Fruit fly (Drosophila melanogaster) whole organism, adult: ENCODE measurements around the gene smid.

Source experiments
- CG11617 ChIP-seq: fragments of 200-800 bp; sonication (Bioruptor generic); optimal IDR thresholded peaks from 2 replicates; lab custom pipeline; 2017; ENCODE audit warnings: mild to moderate bottlenecking, missing biosample characterization, missing genetic modification reagents, missing genetic modification characterization
- CG12768 ChIP-seq: fragments of 200-800 bp; sonication (Bioruptor generic); optimal IDR thresholded peaks from 2 replicates; lab custom pipeline; 2017; ENCODE audit warnings: missing biosample characterization, missing genetic modification characterization, mild to moderate bottlenecking, moderate library complexity, missing genetic modification reagents
- CG14711 ChIP-seq: fragments of 200-800 bp; sonication (Bioruptor generic); optimal IDR thresholded peaks from 2 replicates; lab custom pipeline; 2018; ENCODE audit warnings: missing biosample characterization, mild to moderate bottlenecking, missing genetic modification characterization, moderate library complexity
- CG1620 ChIP-seq: fragments of 200-800 bp; sonication (Bioruptor generic); optimal IDR thresholded peaks from 2 replicates; lab custom pipeline; 2016; ENCODE audit warnings: missing biosample characterization, missing genetic modification characterization
- CG33017 ChIP-seq: fragments of 200-800 bp; sonication (Bioruptor generic); optimal IDR thresholded peaks from 2 replicates; lab custom pipeline; 2018; ENCODE audit warnings: missing biosample characterization, mild to moderate bottlenecking, missing genetic modification characterization, moderate library complexity
- CG5204 ChIP-seq: fragments of 200-800 bp; sonication (Bioruptor generic); optimal IDR thresholded peaks from 2 replicates; lab custom pipeline; 2016; ENCODE audit warnings: missing biosample characterization, missing genetic modification characterization
- CG7045 ChIP-seq: fragments of 200-800 bp; sonication (Bioruptor generic); optimal IDR thresholded peaks from 2 replicates; lab custom pipeline; 2017; ENCODE audit warnings: missing biosample characterization, mild to moderate bottlenecking, missing genetic modification characterization
- CG7101 ChIP-seq: fragments of 200-800 bp; sonication (Bioruptor generic); optimal IDR thresholded peaks from 2 replicates; lab custom pipeline; 2018; ENCODE audit warnings: missing biosample characterization, mild to moderate bottlenecking, missing genetic modification characterization, moderate library complexity
- Clk ChIP-seq: fragments of 200-800 bp; sonication (Bioruptor generic); optimal IDR thresholded peaks from 2 replicates; lab custom pipeline; 2017; ENCODE audit warnings: missing biosample characterization, missing genetic modification characterization
- Crg-1 ChIP-seq: fragments of 200-800 bp; sonication (Bioruptor generic); optimal IDR thresholded peaks from 2 replicates; lab custom pipeline; 2016; ENCODE audit warnings: missing biosample characterization, missing genetic modification characterization
- Hr96 ChIP-seq: fragments of 200-800 bp; sonication (Bioruptor generic); optimal IDR thresholded peaks from 2 replicates; lab custom pipeline; 2016; ENCODE audit warnings: missing biosample characterization, missing genetic modification characterization
- Mnt ChIP-seq: fragments of 200-800 bp; sonication (Bioruptor generic); optimal IDR thresholded peaks from 2 replicates; lab custom pipeline; 2016; ENCODE audit warnings: missing biosample characterization, mild to moderate bottlenecking, missing genetic modification characterization
- bab1 ChIP-seq: fragments of 200-800 bp; sonication (Bioruptor generic); optimal IDR thresholded peaks from 3 replicates; lab custom pipeline; 2019; ENCODE audit warnings: missing biosample characterization, mild to moderate bottlenecking, missing genetic modification characterization, moderate library complexity
- cic ChIP-seq: fragments of 200-800 bp; sonication (Bioruptor generic); optimal IDR thresholded peaks from 2 replicates; lab custom pipeline; 2017; ENCODE audit warnings: missing biosample characterization, mild to moderate bottlenecking, missing genetic modification characterization, moderate library complexity
- cnc ChIP-seq, 2 experiments: fragments of >200 bp; optimal IDR thresholded peaks; 2 replicates each; lab custom pipeline; 2017
- kay ChIP-seq: fragments of 200-800 bp; sonication (Bioruptor generic); peaks from one replicate; lab custom pipeline; 2016; ENCODE audit warnings: missing biosample characterization, missing genetic modification characterization, borderline replicate concordance
- ovo ChIP-seq: fragments of 200-800 bp; sonication (Bioruptor generic); optimal IDR thresholded peaks from 2 replicates; lab custom pipeline; 2016; ENCODE audit warnings: missing biosample characterization, missing genetic modification characterization
- pad ChIP-seq: fragments of 200-800 bp; sonication (Bioruptor generic); optimal IDR thresholded peaks from 3 replicates; lab custom pipeline; 2017; ENCODE audit warnings: missing biosample characterization, missing genetic modification characterization, mild to moderate bottlenecking, moderate library complexity, missing genetic modification reagents
- tj ChIP-seq: fragments of 200-800 bp; sonication (Bioruptor generic); optimal IDR thresholded peaks from 3 replicates; lab custom pipeline; 2017; ENCODE audit warnings: missing biosample characterization, mild to moderate bottlenecking, missing genetic modification characterization, moderate library complexity
- toe ChIP-seq: fragments of 200-800 bp; sonication (Bioruptor generic); optimal IDR thresholded peaks from 2 replicates; lab custom pipeline; 2016; ENCODE audit warnings: missing biosample characterization, missing genetic modification characterization

Gene smid

DNA sequence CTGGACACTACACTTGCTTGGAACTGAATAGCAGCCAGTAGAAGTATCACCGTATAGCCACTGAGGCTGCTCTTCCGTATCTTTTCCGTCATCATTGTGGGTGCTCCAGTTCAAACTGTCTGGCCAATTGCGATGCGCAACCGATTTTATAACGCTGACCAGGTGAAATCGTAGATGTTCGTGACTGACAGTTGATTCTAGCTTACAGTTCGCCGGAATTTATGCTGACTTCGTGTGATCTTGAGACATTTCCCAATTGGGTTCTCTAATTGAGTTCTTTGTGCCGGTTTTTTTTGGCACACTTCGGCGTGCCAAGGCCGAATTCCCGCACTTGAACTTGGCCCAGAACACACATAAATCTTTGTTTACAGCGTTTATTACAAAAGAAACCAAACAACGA, 34.5 kb upstream of the smid start, which contains the start of gene CG14834:
CG14834 (minus strand) TSS at position 173 of the 400 bp plus-strand sequence.
- TF ChIP-seq CG11617 (GFP tag; lab: Kevin White, UChicago) (no peak), tj (GFP tag; lab: Kevin White, UChicago) (peak; percentile 93)

DNA sequence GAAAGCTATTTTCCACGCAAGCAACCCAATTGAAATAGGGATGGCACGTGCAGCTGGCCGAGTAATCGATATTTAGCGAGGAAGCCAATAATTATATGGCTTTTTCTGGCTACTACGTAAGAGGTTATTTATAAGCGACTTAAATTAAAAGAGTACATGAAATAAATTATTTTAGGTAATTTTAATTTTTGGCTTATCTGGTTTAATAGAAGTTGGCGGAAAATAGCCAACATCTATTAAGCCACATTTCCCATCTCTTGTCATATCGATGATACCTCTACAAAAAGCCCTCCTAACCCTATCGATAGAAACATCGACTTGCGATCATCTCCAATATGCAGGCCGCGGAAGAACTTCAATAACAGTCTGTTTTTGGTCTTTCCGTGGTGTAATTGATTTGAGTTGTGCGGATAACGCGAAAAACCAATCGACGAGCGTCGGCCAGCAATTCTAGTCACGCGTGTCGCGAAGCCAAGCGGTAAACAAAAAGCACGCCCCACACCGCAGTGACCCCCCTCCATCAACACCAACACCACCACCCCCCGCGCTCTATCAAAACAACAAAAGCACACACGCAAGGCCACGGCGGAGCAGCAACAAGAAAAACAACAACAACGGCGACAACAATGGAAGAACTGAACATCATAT, 33.3 kb upstream of the smid start, which contains the start of the genes Srp19 and qm:
Srp19 (minus strand) TSS at position 51 of the 648 bp plus-strand sequence.
qm (plus strand) TSS at position 330 of the 648 bp plus-strand sequence.
- TF ChIP-seq CG5204 (GFP tag; lab: Kevin White, UChicago) (no peak), pad (GFP tag; lab: Kevin White, UChicago) (no peak), Clk (GFP tag; lab: Kevin White, UChicago) (no peak), bab1 (peak; percentile 67), cnc (optimal IDR thresholded peaks at IDR 0.05; lab: Kevin White, UChicago) (no peak), CG7101 (peak; percentile 49), cic (GFP tag; lab: Kevin White, UChicago) (no peak), tj (GFP tag; lab: Kevin White, UChicago) (peak; percentile 19), Hr96 (no peak), kay (GFP tag; lab: Kevin White, UChicago) (no peak), CG11617 (GFP tag; lab: Kevin White, UChicago) (peak; percentile 29), ovo (GFP tag; lab: Kevin White, UChicago) (peak; percentile 5), CG1620 (GFP tag; lab: Kevin White, UChicago) (no peak), CG12768 (GFP tag; lab: Kevin White, UChicago) (peak; percentile 43), Mnt (GFP tag; lab: Kevin White, UChicago) (peak; percentile 58), toe (GFP tag; lab: Kevin White, UChicago) (no peak), CG33017 (tag; lab: Kevin White, UChicago) (peak; percentile 26), CG7045 (GFP tag; lab: Kevin White, UChicago) (no peak), Crg-1 (GFP tag; lab: Kevin White, UChicago) (no peak), CG14711 (peak; percentile 43)

DNA sequence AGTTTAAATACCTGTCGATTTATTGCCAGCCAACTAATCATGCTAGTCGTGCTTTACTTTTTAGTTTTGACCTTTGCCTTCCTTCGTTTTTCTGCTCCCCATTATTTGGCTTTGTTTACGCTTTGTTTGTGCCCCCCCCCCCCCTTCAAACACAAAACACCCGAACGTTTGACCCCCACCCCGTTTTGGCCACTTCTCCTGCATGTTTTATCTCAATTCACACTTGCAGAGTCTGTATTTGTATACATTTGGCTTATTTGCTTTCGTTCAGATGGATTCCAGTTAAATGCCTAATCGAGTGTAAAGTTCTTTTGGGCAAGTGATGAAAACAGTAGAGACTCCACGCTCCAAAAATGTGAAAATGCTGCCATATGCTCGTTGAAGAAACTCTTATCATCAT, 32.1 kb upstream of the smid start:
- TF ChIP-seq Crg-1 (GFP tag; lab: Kevin White, UChicago) (no peak), CG11617 (GFP tag; lab: Kevin White, UChicago) (no peak), CG5204 (GFP tag; lab: Kevin White, UChicago) (no peak), CG7101 (no peak), Clk (GFP tag; lab: Kevin White, UChicago) (no peak), CG7045 (GFP tag; lab: Kevin White, UChicago) (no peak), Hr96 (no peak), CG33017 (tag; lab: Kevin White, UChicago) (no peak), cic (GFP tag; lab: Kevin White, UChicago) (no peak), pad (GFP tag; lab: Kevin White, UChicago) (no peak), CG12768 (GFP tag; lab: Kevin White, UChicago) (no peak), toe (GFP tag; lab: Kevin White, UChicago) (no peak), CG1620 (GFP tag; lab: Kevin White, UChicago) (no peak), tj (GFP tag; lab: Kevin White, UChicago) (no peak), cnc (optimal IDR thresholded peaks at IDR 0.05; lab: Kevin White, UChicago) (no peak), ovo (GFP tag; lab: Kevin White, UChicago) (no peak), kay (GFP tag; lab: Kevin White, UChicago) (no peak)

DNA sequence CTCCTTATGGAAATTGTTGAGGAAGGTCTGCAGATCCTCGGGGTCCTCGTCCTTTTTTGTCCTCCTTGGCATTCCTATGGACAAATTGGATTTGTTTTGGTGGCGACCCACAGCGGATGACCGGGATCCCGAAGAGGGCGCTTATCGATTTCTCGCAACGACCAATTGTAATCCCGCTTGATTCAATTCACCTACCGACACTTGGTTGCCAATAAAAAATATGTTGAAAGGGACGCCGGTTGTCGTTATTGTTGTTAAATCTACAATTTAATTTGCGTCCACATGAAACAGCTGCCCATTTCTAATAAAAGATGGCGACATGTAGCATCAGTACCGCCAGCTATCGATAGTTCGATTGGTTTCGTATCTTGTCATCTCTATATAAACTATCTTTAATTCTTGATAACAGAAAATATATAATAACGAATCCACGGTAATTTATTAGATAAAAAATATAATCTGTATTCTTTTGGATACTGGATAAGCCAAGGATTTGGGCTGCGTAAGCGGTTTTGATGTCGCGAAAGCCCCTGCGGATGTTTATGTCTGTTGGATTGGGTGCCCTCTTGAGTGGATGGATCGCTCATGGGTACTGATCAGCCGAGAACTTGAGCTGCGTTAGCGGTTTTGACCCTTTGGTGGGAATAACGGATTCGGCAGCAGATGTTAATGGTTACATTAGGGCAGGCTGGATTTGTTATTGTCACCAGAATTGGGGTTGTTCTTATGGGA, 24.9 kb upstream of the smid start, which contains the start of gene CTCF:
CTCF (minus strand) TSS at position 328 of the 732 bp plus-strand sequence.
- TF ChIP-seq CG7101 (peak; percentile 29), toe (GFP tag; lab: Kevin White, UChicago) (no peak), cic (GFP tag; lab: Kevin White, UChicago) (peak; percentile 22), Mnt (GFP tag; lab: Kevin White, UChicago) (peak; percentile 40), tj (GFP tag; lab: Kevin White, UChicago) (peak; percentile 49), Crg-1 (GFP tag; lab: Kevin White, UChicago) (no peak), Hr96 (no peak), kay (GFP tag; lab: Kevin White, UChicago) (no peak), Clk (GFP tag; lab: Kevin White, UChicago) (no peak), CG14711 (peak; percentile 22), CG11617 (GFP tag; lab: Kevin White, UChicago) (peak; percentile 31), CG7045 (GFP tag; lab: Kevin White, UChicago) (no peak), cnc (optimal IDR thresholded peaks at IDR 0.05; lab: Kevin White, UChicago) (no peak), bab1 (peak; percentile 43), pad (GFP tag; lab: Kevin White, UChicago) (peak; percentile 53), CG33017 (tag; lab: Kevin White, UChicago) (no peak), CG1620 (GFP tag; lab: Kevin White, UChicago) (no peak), ovo (GFP tag; lab: Kevin White, UChicago) (no peak), CG5204 (GFP tag; lab: Kevin White, UChicago) (no peak), CG12768 (GFP tag; lab: Kevin White, UChicago) (no peak)

DNA sequence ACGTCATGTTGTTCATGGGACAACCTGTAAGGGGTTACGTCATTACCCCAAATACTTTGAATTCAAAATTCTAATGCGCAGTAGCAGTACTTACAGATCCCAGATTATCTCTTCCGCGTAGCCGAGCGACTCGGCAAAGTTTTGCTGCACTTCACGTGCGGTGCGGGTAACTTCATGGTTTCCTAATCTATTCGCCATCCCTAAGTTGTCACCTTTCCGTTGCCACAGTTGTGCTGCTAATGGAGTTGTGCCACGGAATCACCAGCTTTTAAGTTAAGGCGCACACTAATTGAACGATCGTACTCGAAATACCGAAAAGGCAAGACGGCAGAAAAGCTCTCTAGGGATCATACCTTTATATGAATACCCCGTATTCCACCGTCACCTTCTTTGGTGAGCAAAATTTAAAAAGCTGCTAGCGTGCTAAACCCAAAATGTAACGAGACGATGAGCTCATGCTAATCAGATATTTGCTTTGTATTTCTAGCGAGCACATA, 21.5 kb upstream of the smid start, which contains the start of gene pst:
pst (minus strand) TSS at position 437 of the 497 bp plus-strand sequence.
- no peak for TF ChIP-seq pad (GFP tag; lab: Kevin White, UChicago)
- no peak for TF ChIP-seq CG5204 (GFP tag; lab: Kevin White, UChicago)
- TF ChIP-seq CG1620 (GFP tag; lab: Kevin White, UChicago), result peak; percentile 46
- TF ChIP-seq cnc (optimal IDR thresholded peaks at IDR 0.05; lab: Kevin White, UChicago), result no peak
- peak; percentile 12 for TF ChIP-seq CG33017 (tag; lab: Kevin White, UChicago)
- TF ChIP-seq Hr96, result peak; percentile 53
- TF ChIP-seq CG11617 (GFP tag; lab: Kevin White, UChicago), result peak; percentile 39
- peak; percentile 56 for TF ChIP-seq Mnt (GFP tag; lab: Kevin White, UChicago)
- no peak for TF ChIP-seq CG14711
- TF ChIP-seq CG7045 (GFP tag; lab: Kevin White, UChicago), result no peak
- no peak for TF ChIP-seq Crg-1 (GFP tag; lab: Kevin White, UChicago)
- no peak for TF ChIP-seq ovo (GFP tag; lab: Kevin White, UChicago)
- TF ChIP-seq CG12768 (GFP tag; lab: Kevin White, UChicago), result no peak
- peak; percentile 43 for TF ChIP-seq CG7101
- no peak for TF ChIP-seq kay (GFP tag; lab: Kevin White, UChicago)
- no peak for TF ChIP-seq cic (GFP tag; lab: Kevin White, UChicago)
- peak; percentile 10 for TF ChIP-seq bab1
- TF ChIP-seq toe (GFP tag; lab: Kevin White, UChicago), result no peak
- TF ChIP-seq tj (GFP tag; lab: Kevin White, UChicago), result no peak
- TF ChIP-seq Clk (GFP tag; lab: Kevin White, UChicago), result no peak
